Worm (Caenorhabditis elegans) whole organism, L1 larva: ENCODE measurements around the gene dnpp-1.
A peak's percentile ranks its signal among the peaks of the same experiment; 100 is the strongest.

ENCODE experiments used
- C04F5.9 ChIP-seq: sonication (generic microtip); optimal IDR thresholded peaks from 2 replicates; lab custom pipeline; 2016; ENCODE audit warnings: missing genetic modification characterization, missing compliant biosample characterization
- C16A3.4 ChIP-seq: fragments of 150-350 bp; optimal IDR thresholded peaks from 2 replicates; lab custom pipeline; 2014; ENCODE audit warnings: missing biosample characterization, missing genetic modification characterization
- ama-1 ChIP-seq: fragments of 150-350 bp; optimal IDR thresholded peaks from 2 replicates; lab custom pipeline; 2014
- ceh-63 ChIP-seq: fragments of 200-800 bp; sonication (Bioruptor generic); optimal IDR thresholded peaks from 2 replicates; lab custom pipeline; 2018; ENCODE audit warnings: mild to moderate bottlenecking, missing genetic modification characterization, missing compliant biosample characterization
- ceh-8 ChIP-seq: fragments of 200-800 bp; sonication (Bioruptor generic); optimal IDR thresholded peaks from 2 replicates; lab custom pipeline; 2018; ENCODE audit warnings: mild to moderate bottlenecking, missing genetic modification characterization, moderate library complexity, missing compliant biosample characterization
- ceh-82 ChIP-seq, 3 experiments: fragments of 150-350 bp in 1 of 3; sonication (generic microtip) in 2 of 3; optimal IDR thresholded peaks; 2 replicates each; lab custom pipeline; 2014 to 2017; ENCODE audit warnings: missing biosample characterization in 3 of 3, missing genetic modification characterization in 3 of 3
- ceh-88 ChIP-seq: fragments of 200-800 bp; sonication (Bioruptor generic); IDR thresholded peaks from 2 replicates; pipeline ENCODE4 v1.3.6; 2022; ENCODE audit warnings: missing genetic modification characterization, missing compliant biosample characterization
- dpl-1 ChIP-seq, 3 experiments: fragments of 150-350 bp in 2 of 3; sonication (generic microtip) in 1 of 3; optimal IDR thresholded peaks; 2 replicates each; lab custom pipeline; 2014 to 2017; ENCODE audit warnings: missing biosample characterization in 3 of 3, missing genetic modification characterization in 3 of 3, missing genetic modification reagents in 3 of 3
- dsc-1 ChIP-seq: sonication (generic microtip); optimal IDR thresholded peaks from 2 replicates; lab custom pipeline; 2016; ENCODE audit warnings: mild to moderate bottlenecking, missing genetic modification characterization, missing compliant biosample characterization
- efl-1 ChIP-seq, 4 experiments: fragments of 150-350 bp; optimal IDR thresholded peaks in 3 of 4; peaks in 1 of 4; 1 replicate in 1 of 4; 2 replicates in 3 of 4; lab custom pipeline; 2014; ENCODE audit warnings: missing biosample characterization in 2 of 4, missing genetic modification characterization in 2 of 4, missing genetic modification reagents in 2 of 4
- efl-3 ChIP-seq: fragments of 200-800 bp; sonication (Bioruptor generic); optimal IDR thresholded peaks from 2 replicates; lab custom pipeline; 2018; ENCODE audit warnings: mild to moderate bottlenecking, missing genetic modification characterization, missing compliant biosample characterization
- egl-13 ChIP-seq: sonication (generic microtip); optimal IDR thresholded peaks from 2 replicates; lab custom pipeline; 2016; ENCODE audit warnings: missing genotype, missing genetic modification reagents, missing genetic modification characterization, missing compliant biosample characterization
- egl-27 ChIP-seq, 2 experiments: fragments of 150-350 bp in 1 of 2; sonication (generic microtip); optimal IDR thresholded peaks; 3 replicates each; lab custom pipeline; 2017 to 2018; ENCODE audit warnings: missing biosample characterization in 2 of 2, missing genetic modification characterization in 2 of 2, missing genetic modification reagents in 2 of 2
- elt-2 ChIP-seq: sonication (generic microtip); optimal IDR thresholded peaks from 2 replicates; lab custom pipeline; 2016; ENCODE audit warnings: missing genetic modification characterization, mild to moderate bottlenecking, inconsistent platforms, missing compliant biosample characterization, missing genetic modification reagents
- ets-5 ChIP-seq: fragments of 200-800 bp; sonication (Bioruptor generic); IDR thresholded peaks from 2 replicates; pipeline ENCODE4 v1.3.6; 2022; ENCODE audit warnings: missing genetic modification characterization, missing compliant biosample characterization
- fkh-10 ChIP-seq: sonication (generic microtip); optimal IDR thresholded peaks from 2 replicates; lab custom pipeline; 2017; ENCODE audit warnings: missing biosample characterization, missing genetic modification reagents, missing genetic modification characterization
- fkh-8 ChIP-seq: sonication (generic microtip); optimal IDR thresholded peaks from 2 replicates; lab custom pipeline; 2016; ENCODE audit warnings: mild to moderate bottlenecking, missing genetic modification characterization, missing compliant biosample characterization
- fos-1 ChIP-seq: fragments of 150-350 bp; optimal IDR thresholded peaks from 2 replicates; lab custom pipeline; 2014; ENCODE audit warnings: missing biosample characterization, missing genetic modification characterization
- grh-1 ChIP-seq: fragments of 200-800 bp; sonication (Bioruptor generic); IDR thresholded peaks from 2 replicates; pipeline ENCODE4 v1.3.6; 2022; ENCODE audit warnings: missing genetic modification reagents, missing genetic modification characterization, missing compliant biosample characterization
- hlh-4 ChIP-seq: sonication (generic microtip); optimal IDR thresholded peaks from 2 replicates; lab custom pipeline; 2016; ENCODE audit warnings: mild to moderate bottlenecking, missing genetic modification characterization, missing compliant biosample characterization
- isw-1 ChIP-seq: fragments of 200-800 bp; sonication (Bioruptor generic); IDR thresholded peaks from 2 replicates; pipeline ENCODE4 v1.3.6; 2022; ENCODE audit warnings: missing genetic modification characterization, missing compliant biosample characterization
- jun-1 ChIP-seq: fragments of 150-350 bp; optimal IDR thresholded peaks from 2 replicates; lab custom pipeline; 2014; ENCODE audit warnings: missing biosample characterization, missing genetic modification reagents, missing genetic modification characterization
- lin-13 ChIP-seq: fragments of 150-350 bp; optimal IDR thresholded peaks from 2 replicates; lab custom pipeline; 2014; ENCODE audit warnings: missing biosample characterization, missing genetic modification reagents, missing genetic modification characterization
- lin-14 ChIP-seq: fragments of 200-800 bp; sonication (Bioruptor generic); optimal IDR thresholded peaks from 2 replicates; lab custom pipeline; 2018; ENCODE audit warnings: mild to moderate bottlenecking, missing genetic modification characterization, moderate library complexity, missing compliant biosample characterization
- lin-15B ChIP-seq: fragments of 150-350 bp; sonication (generic microtip); optimal IDR thresholded peaks from 3 replicates; lab custom pipeline; 2014; ENCODE audit warnings: missing biosample characterization, missing genetic modification characterization
- lsy-2 ChIP-seq, 2 experiments: fragments of 150-350 bp; optimal IDR thresholded peaks; 2 replicates each; lab custom pipeline; 2014; ENCODE audit warnings: missing biosample characterization in 2 of 2, missing genetic modification characterization in 2 of 2
- mdl-1 ChIP-seq, 2 experiments: fragments of 150-350 bp; optimal IDR thresholded peaks; 2 replicates each; lab custom pipeline; 2014 to 2017; ENCODE audit warnings: missing biosample characterization in 2 of 2, missing genetic modification characterization in 2 of 2, inconsistent platforms in 1 of 2
- mef-2 ChIP-seq: fragments of 150-350 bp; optimal IDR thresholded peaks from 2 replicates; lab custom pipeline; 2014; ENCODE audit warnings: missing biosample characterization, missing genetic modification characterization
- mep-1 ChIP-seq: fragments of 150-350 bp; optimal IDR thresholded peaks from 2 replicates; lab custom pipeline; 2014; ENCODE audit warnings: missing biosample characterization, missing genetic modification characterization
- nhr-11 ChIP-seq: fragments of 150-350 bp; optimal IDR thresholded peaks from 2 replicates; lab custom pipeline; 2014; ENCODE audit warnings: missing biosample characterization, missing genetic modification characterization
- nhr-19 ChIP-seq: fragments of 200-800 bp; sonication (Bioruptor generic); conservative IDR thresholded peaks from 2 replicates; pipeline ENCODE4 v1.3.6; 2022; ENCODE audit warnings: missing genetic modification characterization, missing compliant biosample characterization
- nhr-20 ChIP-seq: sonication (generic microtip); optimal IDR thresholded peaks from 2 replicates; lab custom pipeline; 2016; ENCODE audit warnings: mild to moderate bottlenecking, missing genetic modification characterization, missing compliant biosample characterization
- nhr-28 ChIP-seq: fragments of 150-350 bp; optimal IDR thresholded peaks from 2 replicates; lab custom pipeline; 2014; ENCODE audit warnings: missing biosample characterization, missing genetic modification characterization
- nhr-76 ChIP-seq: sonication (generic microtip); optimal IDR thresholded peaks from 2 replicates; lab custom pipeline; 2017; ENCODE audit warnings: missing biosample characterization, missing genetic modification characterization
- nhr-85 ChIP-seq: sonication (generic microtip); peaks from one replicate; lab custom pipeline; 2016; ENCODE audit warnings: missing genetic modification characterization, inconsistent platforms, missing compliant biosample characterization
- rnt-1 ChIP-seq: sonication (generic microtip); optimal IDR thresholded peaks from 2 replicates; lab custom pipeline; 2016; ENCODE audit warnings: mild to moderate bottlenecking, missing genetic modification characterization, moderate library complexity, missing compliant biosample characterization
- skn-1 ChIP-seq: fragments of 150-350 bp; optimal IDR thresholded peaks from 2 replicates; lab custom pipeline; 2014; ENCODE audit warnings: missing biosample characterization, missing genetic modification characterization
- snu-23 ChIP-seq: sonication (generic microtip); optimal IDR thresholded peaks from 2 replicates; lab custom pipeline; 2016; ENCODE audit warnings: missing genetic modification characterization, missing compliant biosample characterization
- sptf-1 ChIP-seq: fragments of 150-350 bp; optimal IDR thresholded peaks from 2 replicates; lab custom pipeline; 2014; ENCODE audit warnings: missing biosample characterization, missing genetic modification characterization
- swsn-7 ChIP-seq: sonication (generic microtip); optimal IDR thresholded peaks from 2 replicates; lab custom pipeline; 2016; ENCODE audit warnings: missing genetic modification characterization, missing compliant biosample characterization
- tlp-1 ChIP-seq: fragments of 150-350 bp; optimal IDR thresholded peaks from 2 replicates; lab custom pipeline; 2014; ENCODE audit warnings: missing biosample characterization, missing genetic modification characterization
- unc-130 ChIP-seq: fragments of 150-350 bp; optimal IDR thresholded peaks from 2 replicates; lab custom pipeline; 2017; ENCODE audit warnings: missing biosample characterization, missing genetic modification characterization, inconsistent platforms
- unc-62 ChIP-seq: fragments of 150-350 bp; optimal IDR thresholded peaks from 2 replicates; lab custom pipeline; 2014; ENCODE audit warnings: missing biosample characterization, missing genetic modification reagents, missing genetic modification characterization
- unc-86 ChIP-seq: sonication (generic microtip); optimal IDR thresholded peaks from 2 replicates; lab custom pipeline; 2016; ENCODE audit warnings: missing genetic modification characterization, missing compliant biosample characterization
- xbp-1 ChIP-seq: sonication (generic microtip); optimal IDR thresholded peaks from 2 replicates; lab custom pipeline; 2016; ENCODE audit warnings: missing genetic modification characterization, missing compliant biosample characterization
- zip-4 ChIP-seq: fragments of 200-800 bp; sonication (Bioruptor generic); optimal IDR thresholded peaks from 2 replicates; lab custom pipeline; 2018; ENCODE audit warnings: mild to moderate bottlenecking, missing genetic modification characterization, moderate library complexity, missing compliant biosample characterization
- ztf-11 ChIP-seq, 2 experiments: sonication (generic microtip); optimal IDR thresholded peaks; 2 replicates each; lab custom pipeline; 2016 to 2017; ENCODE audit warnings: missing genetic modification characterization in 2 of 2, missing biosample characterization in 1 of 2, missing compliant biosample characterization in 1 of 2
- ztf-4 ChIP-seq: fragments of 150-350 bp; optimal IDR thresholded peaks from 2 replicates; lab custom pipeline; 2014; ENCODE audit warnings: missing biosample characterization, missing genetic modification characterization

Gene dnpp-1

ce11 chrIII:5876867-5877641 is 13.5 kb upstream of the dnpp-1 start (continued):
- peak; percentile 38 for TF ChIP-seq elt-2
- no peak for TF ChIP-seq lin-13 (GFP tag; lab: Kevin White, UChicago)
- no peak for TF ChIP-seq skn-1
- TF ChIP-seq ets-5, result no peak
- TF ChIP-seq mef-2 (tag; lab: Kevin White, UChicago), result no peak
- no peak for TF ChIP-seq swsn-7 (tag; lab: Kevin White, UChicago)
- TF ChIP-seq mep-1 (tag; lab: Kevin White, UChicago), result peak; percentile 21
- peak in 1 of 2 experiments; percentile 0 for TF ChIP-seq mdl-1 (tag; optimal IDR thresholded peaks at IDR 0.05; lab: Kevin White, UChicago)
- TF ChIP-seq nhr-19, result peak; percentile 27

- no peak for TF ChIP-seq ztf-11 (tag; optimal IDR thresholded peaks at IDR 0.05; lab: Kevin White, UChicago)
- 0 out of 2 replicates have a peak, but pooled peaks have one; percentile 5 for TF ChIP-seq grh-1
- TF ChIP-seq dsc-1, result no peak
- TF ChIP-seq egl-27 (tag; optimal IDR thresholded peaks at IDR 0.05; lab: Kevin White, UChicago), result no peak
- TF ChIP-seq ceh-8 (GFP tag; lab: Kevin White, UChicago), result no peak
- no peak for TF ChIP-seq isw-1 (GFP tag; lab: Robert Waterston, UW)
- TF ChIP-seq skn-1, result no peak
- no peak for TF ChIP-seq lin-15B (tag; lab: Kevin White, UChicago)
- no peak for TF ChIP-seq jun-1 (tag; lab: Kevin White, UChicago)
- TF ChIP-seq lin-14 (GFP tag; lab: Kevin White, UChicago), result peak; percentile 76
- no peak for TF ChIP-seq fkh-8 (tag; lab: Kevin White, UChicago)
- TF ChIP-seq ceh-88 (GFP tag; lab: Robert Waterston, UW), result no peak
- TF ChIP-seq egl-13 (tag; lab: Kevin White, UChicago), result no peak
- peak in 1 of 3 experiments; percentile 4 for TF ChIP-seq ceh-82 (tag; optimal IDR thresholded peaks at IDR 0.05; lab: Kevin White, UChicago)
- TF ChIP-seq efl-3 (GFP tag; lab: Kevin White, UChicago), result no peak
- no peak for TF ChIP-seq ets-5
- peak; percentile 56 for TF ChIP-seq ama-1 (lab: Kevin White, UChicago)
- peak in 1 of 2 experiments; percentile 36 for TF ChIP-seq lsy-2 (tag; optimal IDR thresholded peaks at IDR 0.05; lab: Kevin White, UChicago)
- TF ChIP-seq snu-23 (GFP tag; lab: Kevin White, UChicago), result peak; percentile 57
- TF ChIP-seq nhr-19, result peak; percentile 6; the same call in 1 of the 2 replicates
- TF ChIP-seq hlh-4 (tag; lab: Kevin White, UChicago), result no peak
- TF ChIP-seq zip-4 (GFP tag; lab: Kevin White, UChicago), result no peak
- TF ChIP-seq sptf-1 (tag; lab: Kevin White, UChicago), result no peak
- peak; percentile 31 for TF ChIP-seq nhr-20 (tag; lab: Kevin White, UChicago)
- peak; percentile 22 to 30 for TF ChIP-seq efl-1 (optimal IDR thresholded peaks at IDR 0.05; lab: Kevin White, UChicago)
- peak in 1 of 2 experiments; percentile 92 for TF ChIP-seq efl-1 (GFP tag; optimal IDR thresholded peaks at IDR 0.05 in 1 of 2; lab: Kevin White, UChicago)
- no peak for TF ChIP-seq elt-2
- TF ChIP-seq nhr-85 (tag; lab: Kevin White, UChicago), result peak; percentile 84
- TF ChIP-seq unc-86, result no peak
- TF ChIP-seq fkh-10, result no peak
- TF ChIP-seq ceh-63 (GFP tag; lab: Kevin White, UChicago), result no peak
- TF ChIP-seq dpl-1 (GFP tag; optimal IDR thresholded peaks at IDR 0.05; lab: Kevin White, UChicago), result peak in 2 of 3 experiments; percentile 22 to 33
- no peak for TF ChIP-seq C16A3.4 (tag; lab: Kevin White, UChicago)
- TF ChIP-seq unc-62 (GFP tag; lab: Kevin White, UChicago), result no peak
- TF ChIP-seq mef-2 (tag; lab: Kevin White, UChicago), result no peak
- TF ChIP-seq C04F5.9 (tag; lab: Kevin White, UChicago), result no peak
- no peak for TF ChIP-seq tlp-1 (tag; lab: Kevin White, UChicago)
- no peak for TF ChIP-seq nhr-28
- no peak for TF ChIP-seq xbp-1 (tag; lab: Kevin White, UChicago)
- no peak for TF ChIP-seq nhr-76 (tag; lab: Kevin White, UChicago)
- no peak for TF ChIP-seq nhr-11 (tag; lab: Kevin White, UChicago)
- TF ChIP-seq unc-130 (tag; lab: Kevin White, UChicago), result no peak
- TF ChIP-seq rnt-1 (tag; lab: Kevin White, UChicago), result no peak
- TF ChIP-seq ztf-4 (tag; lab: Kevin White, UChicago), result no peak
- TF ChIP-seq swsn-7 (tag; lab: Kevin White, UChicago), result no peak
- peak in 1 of 2 experiments; percentile 40 for TF ChIP-seq mdl-1 (tag; optimal IDR thresholded peaks at IDR 0.05; lab: Kevin White, UChicago)
- TF ChIP-seq lin-13 (GFP tag; lab: Kevin White, UChicago), result no peak
- TF ChIP-seq fos-1 (tag; lab: Kevin White, UChicago), result no peak
Measured at ce11 chrIII:5876140-5876675, 12.6 kb upstream of the dnpp-1 start, which contains the start of gene aldo-2. aldo-2 (minus strand) TSS chrIII:5876625.
